Fruit fly (Drosophila melanogaster) whole organism: Measurements from ENCODE around the gene heix.

Source experiments
- psq ChIP-seq: fragments of >200 bp; optimal IDR thresholded peaks from 2 replicates; lab custom pipeline; 2017
- usp ChIP-seq: fragments of >200 bp; optimal IDR thresholded peaks from 2 replicates; lab custom pipeline; 2017; ENCODE audit warnings: missing biosample characterization, missing genetic modification characterization, mixed read lengths

DNA sequence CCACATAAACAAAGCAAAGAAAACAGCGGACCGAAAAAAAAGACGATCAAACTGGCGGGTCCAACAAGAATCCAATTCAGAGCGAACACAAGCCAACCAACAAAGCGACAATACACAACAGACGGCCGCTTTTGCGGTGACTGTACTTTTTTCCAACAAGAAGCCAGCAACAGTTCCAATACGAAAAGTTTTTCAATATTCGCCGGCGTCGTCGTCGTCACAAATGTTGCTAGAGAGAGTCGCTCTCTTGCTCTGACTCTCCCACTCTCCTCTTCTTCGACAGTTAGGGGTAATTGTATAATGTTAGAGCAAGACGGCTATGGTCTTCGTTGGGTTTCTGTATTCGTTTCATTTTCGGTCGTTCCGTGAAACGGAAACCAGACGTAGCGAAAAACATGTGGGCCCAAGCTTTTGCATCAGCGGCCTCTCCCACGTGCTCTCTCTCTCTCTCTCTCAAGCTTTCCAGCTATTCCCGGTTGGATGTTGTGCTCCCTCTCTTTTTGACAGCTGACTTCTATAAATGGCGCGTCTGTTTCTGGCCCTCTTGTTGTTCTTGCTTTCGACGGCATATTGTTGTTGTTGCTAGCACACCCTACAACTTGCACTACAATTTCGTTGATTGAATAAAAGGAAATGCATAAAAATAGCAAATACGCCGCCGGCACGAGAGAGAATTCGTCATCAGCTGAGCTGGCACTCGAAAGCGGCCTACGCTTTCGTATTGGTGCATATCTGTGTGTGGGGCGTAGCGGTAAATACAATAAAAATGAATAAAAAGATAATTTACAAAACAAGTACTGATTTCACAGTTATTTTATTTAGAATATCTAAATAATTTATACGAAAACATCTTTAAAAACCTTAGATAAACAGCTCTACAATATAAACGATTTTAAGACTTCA lies 30.2 kb downstream of the heix start:
- TF ChIP-seq usp (GFP tag; lab: Kevin White, UChicago) = no peak
- TF ChIP-seq psq (lab: Kevin White, UChicago) = no peak
